Fruit fly (Drosophila melanogaster): ENCODE measurements around the gene Hipk.

Gene Hipk

dm6 chr3L:542863-543635, at the start of gene Hipk, which contains the start of gene Cypl:
Gene Hipk, plus strand, starts transcription at chr3L:543060.
Gene Cypl, minus strand, starts transcription at chr3L:542931.
- no peak for TF ChIP-seq CG8478 (optimal IDR thresholded peaks at IDR 0.05)
- TF ChIP-seq CTCF (optimal IDR thresholded peaks at IDR 0.05) = peak in 1 of 2 experiments; percentile 5

dm6 chr3L:500351-501015, 42.4 kb upstream of the Hipk start, which contains the start of the genes CG34267 and CG34268:
Gene CG34267, minus strand, starts transcription at chr3L:500451.
Gene CG34268, plus strand, starts transcription at chr3L:500965.
- no peak for TF ChIP-seq CTCF (optimal IDR thresholded peaks at IDR 0.05)
- no peak for TF ChIP-seq CG8478 (optimal IDR thresholded peaks at IDR 0.05)

- peak; percentile 99 to 100 for TF ChIP-seq CTCF (optimal IDR thresholded peaks at IDR 0.05)
- no peak for TF ChIP-seq CG8478 (optimal IDR thresholded peaks at IDR 0.05)
These were observed 37.0 kb upstream of the Hipk start for dm6 chr3L:505782-506408.

dm6 chr3L:507576-508322, 35.1 kb upstream of the Hipk start:
- TF ChIP-seq CG8478 (optimal IDR thresholded peaks at IDR 0.05) (no peak), CTCF (optimal IDR thresholded peaks at IDR 0.05) (peak; percentile 74 to 77)

- TF ChIP-seq CTCF (optimal IDR thresholded peaks at IDR 0.05) = no peak
- no peak for TF ChIP-seq CG8478 (optimal IDR thresholded peaks at IDR 0.05)
These were observed 32.0 kb upstream of the Hipk start for dm6 chr3L:510823-511227.

- TF ChIP-seq CG8478 (optimal IDR thresholded peaks at IDR 0.05) (no peak), CTCF (optimal IDR thresholded peaks at IDR 0.05) (no peak)
These were observed 31.1 kb upstream of the Hipk start for dm6 chr3L:511755-512209.

dm6 chr3L:513656-514055, 29.2 kb upstream of the Hipk start:
- TF ChIP-seq CG8478 (optimal IDR thresholded peaks at IDR 0.05) (no peak), CTCF (optimal IDR thresholded peaks at IDR 0.05) (no peak)

dm6 chr3L:515614-516013, 27.2 kb upstream of the Hipk start:
- no peak for TF ChIP-seq CTCF (optimal IDR thresholded peaks at IDR 0.05)
- TF ChIP-seq CG8478 (optimal IDR thresholded peaks at IDR 0.05) = no peak

- no peak for TF ChIP-seq CG8478 (optimal IDR thresholded peaks at IDR 0.05)
- TF ChIP-seq CTCF (optimal IDR thresholded peaks at IDR 0.05) = no peak
These were observed 26.3 kb upstream of the Hipk start for dm6 chr3L:516544-516943.

dm6 chr3L:516948-517599, 25.8 kb upstream of the Hipk start:
- TF ChIP-seq CTCF (optimal IDR thresholded peaks at IDR 0.05) (no peak), CG8478 (optimal IDR thresholded peaks at IDR 0.05) (no peak)

- TF ChIP-seq CTCF (optimal IDR thresholded peaks at IDR 0.05) (peak; percentile 75), CG8478 (optimal IDR thresholded peaks at IDR 0.05) (no peak)
These were observed 22.2 kb upstream of the Hipk start for dm6 chr3L:520465-521216.

- TF ChIP-seq CTCF (optimal IDR thresholded peaks at IDR 0.05) = no peak
- TF ChIP-seq CG8478 (optimal IDR thresholded peaks at IDR 0.05) = no peak
These were observed 18.6 kb upstream of the Hipk start for dm6 chr3L:524246-524645.

dm6 chr3L:528037-528436, 14.8 kb upstream of the Hipk start, which contains the start of gene CG34269:
Gene CG34269, plus strand, starts transcription at chr3L:528337.
- TF ChIP-seq CTCF (optimal IDR thresholded peaks at IDR 0.05) (no peak), CG8478 (optimal IDR thresholded peaks at IDR 0.05) (no peak)

dm6 chr3L:530813-531212, 12.0 kb upstream of the Hipk start:
- TF ChIP-seq CG8478 (optimal IDR thresholded peaks at IDR 0.05) (no peak), CTCF (optimal IDR thresholded peaks at IDR 0.05) (no peak)
